Worm (Caenorhabditis elegans): ENCODE results near the gene dlc-5.

Gene dlc-5

ce11 chrIV:6427223-6427622, 10.8 kb upstream of the dlc-5 start:
- TF ChIP-seq nhr-129 (tag; optimal IDR thresholded peaks at IDR 0.05): no peak
- no peak for TF ChIP-seq ceh-82 (tag; optimal IDR thresholded peaks at IDR 0.05)
- no peak for TF ChIP-seq lin-11 (tag; optimal IDR thresholded peaks at IDR 0.05)
- no peak for TF ChIP-seq ZK546.5 (tag; optimal IDR thresholded peaks at IDR 0.05)
- no peak for TF ChIP-seq aly-2 (tag; optimal IDR thresholded peaks at IDR 0.05)
- TF ChIP-seq dmd-4 (tag; optimal IDR thresholded peaks at IDR 0.05): no peak
- TF ChIP-seq blmp-1 (tag; optimal IDR thresholded peaks at IDR 0.05; ENCODE audit: insufficient read depth): no peak
- no peak for TF ChIP-seq skn-1 (tag; optimal IDR thresholded peaks at IDR 0.05)
- TF ChIP-seq sma-9 (GFP tag; optimal IDR thresholded peaks at IDR 0.05): peak; percentile 29
- TF ChIP-seq sma-9 (tag; optimal IDR thresholded peaks at IDR 0.05): no peak
- no peak for TF ChIP-seq ztf-11 (tag; optimal IDR thresholded peaks at IDR 0.05)
- TF ChIP-seq egl-27 (tag; optimal IDR thresholded peaks at IDR 0.05): no peak
- TF ChIP-seq elt-3 (tag; optimal IDR thresholded peaks at IDR 0.05): no peak
- peak; percentile 57 for TF ChIP-seq unc-55 (GFP tag; optimal IDR thresholded peaks at IDR 0.05)
- no peak for TF ChIP-seq lsy-2 (tag; optimal IDR thresholded peaks at IDR 0.05)
- peak; percentile 58 for TF ChIP-seq nhr-25 (tag; optimal IDR thresholded peaks at IDR 0.05)

ce11 chrIV:6431582-6431981, 6.4 kb upstream of the dlc-5 start, which contains the start of gene acp-7:
Gene acp-7 (minus strand): TSS chrIV:6431682.
- TF ChIP-seq gmeb-1 (tag; optimal IDR thresholded peaks at IDR 0.05): no peak
- no peak for TF ChIP-seq crh-2 (tag; optimal IDR thresholded peaks at IDR 0.05)
- TF ChIP-seq elt-3 (tag; optimal IDR thresholded peaks at IDR 0.05): no peak
- no peak for TF ChIP-seq nhr-6 (tag; optimal IDR thresholded peaks at IDR 0.05)
- no peak for TF ChIP-seq ceh-82 (tag; optimal IDR thresholded peaks at IDR 0.05)
- TF ChIP-seq ztf-11 (tag; optimal IDR thresholded peaks at IDR 0.05): no peak
- TF ChIP-seq lin-11 (tag; optimal IDR thresholded peaks at IDR 0.05): no peak
- no peak for TF ChIP-seq blmp-1 (tag; optimal IDR thresholded peaks at IDR 0.05; ENCODE audit: insufficient read depth)

ce11 chrIV:6432375-6432774, 5.6 kb upstream of the dlc-5 start:
- TF ChIP-seq fos-1 (tag; optimal IDR thresholded peaks at IDR 0.05) (peak; percentile 52), peb-1 (tag; optimal IDR thresholded peaks at IDR 0.05) (no peak)

ce11 chrIV:6433424-6433823, 4.6 kb upstream of the dlc-5 start:
- TF ChIP-seq sma-3 (GFP tag; optimal IDR thresholded peaks at IDR 0.05): no peak
- no peak for TF ChIP-seq nhr-129 (tag; optimal IDR thresholded peaks at IDR 0.05)
- TF ChIP-seq fos-1 (tag; optimal IDR thresholded peaks at IDR 0.05): peak; percentile 88
- no peak for TF ChIP-seq F13H6.1 (tag; optimal IDR thresholded peaks at IDR 0.05)
- TF ChIP-seq sma-9 (GFP tag; optimal IDR thresholded peaks at IDR 0.05): peak; percentile 21
- no peak for TF ChIP-seq sma-9 (tag; optimal IDR thresholded peaks at IDR 0.05)
- no peak for TF ChIP-seq blmp-1 (tag; optimal IDR thresholded peaks at IDR 0.05; ENCODE audit: insufficient read depth)
- peak; percentile 19 for TF ChIP-seq crh-2 (tag; optimal IDR thresholded peaks at IDR 0.05)
- TF ChIP-seq ceh-82 (tag; optimal IDR thresholded peaks at IDR 0.05): no peak
- peak; percentile 33 for TF ChIP-seq gmeb-1 (tag; optimal IDR thresholded peaks at IDR 0.05)
- TF ChIP-seq nhr-23 (tag; optimal IDR thresholded peaks at IDR 0.05): no peak
- TF ChIP-seq lsy-2 (tag; optimal IDR thresholded peaks at IDR 0.05): no peak
- no peak for TF ChIP-seq C34F6.9 (tag; optimal IDR thresholded peaks at IDR 0.05)

ce11 chrIV:6441601-6442000, 3.6 kb downstream of the dlc-5 start, which contains the start of gene Y73B6BL.31:
Gene Y73B6BL.31 (plus strand): TSS chrIV:6441901.
- TF ChIP-seq nhr-237 (tag; optimal IDR thresholded peaks at IDR 0.05) (no peak), lin-11 (tag; optimal IDR thresholded peaks at IDR 0.05) (no peak), mab-5 (tag; optimal IDR thresholded peaks at IDR 0.05) (no peak), lsy-2 (tag; optimal IDR thresholded peaks at IDR 0.05) (no peak), elt-1 (tag; optimal IDR thresholded peaks at IDR 0.05) (no peak), Y55F3AM.14 (GFP tag; optimal IDR thresholded peaks at IDR 0.05) (no peak), ZK546.5 (tag; optimal IDR thresholded peaks at IDR 0.05) (no peak), elt-3 (tag; optimal IDR thresholded peaks at IDR 0.05) (no peak)

ce11 chrIV:6442016-6442618, 4.1 kb downstream of the dlc-5 start:
- TF ChIP-seq mdl-1 (tag; optimal IDR thresholded peaks at IDR 0.05) (no peak), skn-1 (tag; optimal IDR thresholded peaks at IDR 0.05) (no peak), gmeb-1 (tag; optimal IDR thresholded peaks at IDR 0.05) (peak; percentile 26), Y55F3AM.14 (GFP tag; optimal IDR thresholded peaks at IDR 0.05) (no peak), sma-3 (GFP tag; optimal IDR thresholded peaks at IDR 0.05) (no peak), lsy-2 (tag; optimal IDR thresholded peaks at IDR 0.05) (peak; percentile 21 to 39), nhr-10 (tag; optimal IDR thresholded peaks at IDR 0.05) (no peak), egl-27 (tag; optimal IDR thresholded peaks at IDR 0.05) (no peak), nhr-6 (tag; optimal IDR thresholded peaks at IDR 0.05) (no peak), nhr-25 (tag; optimal IDR thresholded peaks at IDR 0.05) (no peak), lin-13 (GFP tag; optimal IDR thresholded peaks at IDR 0.05) (no peak), alr-1 (tag; optimal IDR thresholded peaks at IDR 0.05) (no peak), nhr-12 (tag; optimal IDR thresholded peaks at IDR 0.05) (no peak), lin-11 (tag; optimal IDR thresholded peaks at IDR 0.05) (no peak), aly-2 (tag; optimal IDR thresholded peaks at IDR 0.05) (no peak), peb-1 (tag; optimal IDR thresholded peaks at IDR 0.05) (no peak), nhr-77 (tag; optimal IDR thresholded peaks at IDR 0.05) (no peak), unc-39 (tag; optimal IDR thresholded peaks at IDR 0.05) (no peak), ztf-4 (tag; optimal IDR thresholded peaks at IDR 0.05) (no peak), lin-39 (tag; optimal IDR thresholded peaks at IDR 0.05) (no peak), ceh-16 (tag; optimal IDR thresholded peaks at IDR 0.05) (no peak), mab-5 (tag; optimal IDR thresholded peaks at IDR 0.05) (no peak), nhr-129 (tag; optimal IDR thresholded peaks at IDR 0.05) (no peak), unc-62 (GFP tag; optimal IDR thresholded peaks at IDR 0.05) (no peak), ZK546.5 (tag; optimal IDR thresholded peaks at IDR 0.05) (no peak)
